Fruit fly (Drosophila melanogaster): ENCODE data around the gene CG34429.

DNA sequence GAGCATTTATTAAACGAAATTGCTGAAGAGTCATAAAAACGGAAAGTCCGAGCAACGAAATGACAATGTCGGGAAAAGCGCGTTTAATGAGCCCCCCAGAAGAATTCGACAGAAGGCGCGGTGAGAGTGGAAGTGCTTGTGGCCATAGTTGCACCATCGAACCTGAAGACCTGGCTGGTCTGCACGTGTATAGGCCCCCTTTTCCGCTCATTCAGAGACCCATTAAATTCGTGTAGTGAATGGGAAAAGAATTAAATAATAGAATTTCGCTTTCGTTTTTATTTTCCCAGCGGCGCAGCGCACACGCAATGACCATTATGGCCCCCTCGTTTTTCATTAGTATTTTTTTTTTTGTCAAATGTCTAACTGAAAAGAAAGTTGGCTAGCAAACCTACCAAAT lies 29.5 kb upstream of the CG34429 start:
- TF ChIP-seq insv (optimal IDR thresholded peaks at IDR 0.05), result no peak
- TF ChIP-seq Sin3A (optimal IDR thresholded peaks at IDR 0.05), result no peak
- no peak for TF ChIP-seq h (optimal IDR thresholded peaks at IDR 0.05)
- no peak for TF ChIP-seq Myc (optimal IDR thresholded peaks at IDR 0.05)
- no peak for TF ChIP-seq psq (optimal IDR thresholded peaks at IDR 0.05)

Measured in Kc167 (cell line).